Fruit fly (Drosophila melanogaster): ENCODE data around the gene CG43779.
A peak's percentile ranks its signal among the peaks of the same experiment; 100 is the strongest.

CG43779 gene

DNA sequence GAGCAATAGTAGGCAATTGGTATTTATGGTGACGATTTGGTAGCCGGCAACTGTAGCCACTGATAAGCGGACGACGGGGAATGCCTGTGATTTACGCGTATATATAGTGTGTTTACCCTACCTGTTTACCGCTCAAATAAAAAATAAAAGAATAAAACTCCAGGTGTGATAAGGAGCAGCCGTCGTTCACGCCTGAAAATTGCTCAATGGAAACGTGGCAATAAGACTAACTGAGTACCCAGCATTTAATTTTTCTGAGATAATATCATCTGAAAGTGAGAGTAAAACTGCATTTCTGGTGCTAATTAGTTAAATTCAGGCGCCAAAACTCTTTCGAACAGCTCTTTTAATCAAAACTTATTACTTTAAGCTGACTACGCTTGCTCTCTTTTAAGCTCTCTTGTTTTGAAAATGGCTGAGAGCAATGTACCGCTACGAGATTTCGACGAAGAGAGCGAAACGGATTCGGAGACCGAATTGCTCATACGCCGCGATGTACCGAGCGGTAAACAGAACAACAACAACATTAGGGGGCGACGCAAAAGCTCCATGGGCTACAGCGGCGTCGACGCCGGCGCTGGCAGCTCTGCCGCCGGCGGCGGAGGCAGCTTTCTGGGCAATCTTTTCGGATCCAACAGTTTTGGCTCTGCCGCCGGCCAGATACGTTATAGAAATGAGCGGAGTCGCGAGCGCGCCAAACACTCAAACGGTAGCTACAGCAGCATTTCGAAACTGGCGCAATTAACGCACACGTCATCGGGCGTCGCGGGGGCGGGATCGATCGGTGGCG lies 16.1 kb downstream of the CG43779 start:
- peak; percentile 93 for TF ChIP-seq noc (tag; optimal IDR thresholded peaks at IDR 0.05)

DNA sequence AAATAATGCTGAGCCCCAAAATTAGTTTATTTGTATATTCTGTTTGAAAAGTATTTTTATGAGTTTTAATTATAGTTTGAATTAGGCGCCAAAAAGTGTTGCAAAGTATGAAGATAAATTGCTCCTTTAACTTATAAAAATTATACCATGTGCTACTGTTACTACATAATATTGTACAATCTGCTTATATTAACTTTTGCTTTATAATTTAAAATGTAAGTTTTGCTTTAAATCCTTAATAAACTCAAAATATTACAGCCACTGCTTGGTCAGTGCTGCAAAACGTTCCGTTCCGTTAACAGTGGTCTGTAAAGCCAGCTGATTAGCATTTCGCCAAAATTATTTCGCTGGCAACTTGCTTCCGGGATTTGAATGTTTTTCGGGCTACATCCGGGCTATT lies 16.9 kb downstream of the CG43779 start, which contains the start of gene CG31729:
Gene CG31729 (plus strand): TSS at position 309 of the 400 bp plus-strand sequence.
- TF ChIP-seq noc (tag; optimal IDR thresholded peaks at IDR 0.05), result no peak

DNA sequence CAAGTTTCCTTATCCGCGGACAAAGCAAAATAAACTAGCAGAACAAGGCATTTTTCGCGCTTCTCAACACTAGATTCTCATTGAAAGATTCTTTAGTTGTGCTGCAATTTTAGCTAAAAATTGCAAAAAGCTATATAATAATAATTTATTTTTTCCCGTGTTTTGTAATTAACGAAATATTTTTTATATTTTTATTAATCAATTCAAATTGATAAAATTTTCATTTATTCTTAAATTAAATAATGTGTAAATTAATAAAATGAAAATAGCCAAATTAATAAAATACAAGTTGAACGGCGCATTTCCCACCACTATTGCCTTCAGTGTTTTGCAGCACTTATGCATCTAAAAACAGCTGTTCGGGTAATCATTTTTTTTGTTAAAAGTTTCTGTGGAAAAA lies 20.1 kb downstream of the CG43779 start, which contains the start of the genes Drep4 and Uvrag:
Gene Drep4 (minus strand): TSS at position 7 of the 400 bp plus-strand sequence.
Gene Uvrag (plus strand): TSS at position 322 of the 400 bp plus-strand sequence.
- no peak for TF ChIP-seq noc (tag; optimal IDR thresholded peaks at IDR 0.05)

DNA sequence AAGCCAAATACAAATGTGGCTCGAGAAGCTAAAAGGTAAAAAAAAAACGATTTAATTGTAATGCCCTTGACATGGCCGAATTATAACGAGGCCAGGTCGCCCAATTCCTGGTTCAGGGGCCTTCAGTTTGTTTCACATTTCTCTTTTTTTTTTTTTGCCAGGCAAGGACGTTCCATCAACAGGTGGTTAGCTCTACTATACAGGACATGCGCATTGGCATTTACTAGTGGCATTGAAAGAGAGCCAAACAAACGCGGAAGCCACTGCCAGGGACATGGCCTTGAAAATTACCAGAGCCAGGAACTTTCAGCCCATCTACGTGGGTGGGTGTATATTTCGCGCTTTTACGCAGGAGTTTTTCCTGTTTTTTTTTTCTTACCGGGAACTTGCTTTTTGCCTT lies 20.8 kb downstream of the CG43779 start:
- no peak for TF ChIP-seq noc (tag; optimal IDR thresholded peaks at IDR 0.05)

DNA sequence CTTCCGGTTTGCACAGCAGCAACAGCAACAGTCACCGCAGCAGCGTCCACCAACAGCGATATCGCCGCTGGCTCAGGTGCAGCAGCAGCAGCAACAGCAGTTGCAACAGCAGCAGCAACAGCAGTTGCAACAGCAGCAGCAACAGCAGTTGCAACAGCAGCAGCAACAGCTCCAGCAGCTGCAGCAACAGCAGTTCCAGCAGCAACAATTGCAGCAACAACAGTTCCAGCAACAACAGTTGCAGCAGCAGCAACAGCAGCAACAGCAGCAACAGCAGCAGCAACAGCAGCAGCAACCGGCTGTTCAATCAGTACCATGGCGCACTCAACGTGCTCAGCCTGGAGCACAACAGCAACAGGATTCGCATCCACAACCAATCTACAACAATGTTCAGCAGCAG lies 34.0 kb downstream of the CG43779 start:
- TF ChIP-seq noc (tag; optimal IDR thresholded peaks at IDR 0.05), result no peak

DNA sequence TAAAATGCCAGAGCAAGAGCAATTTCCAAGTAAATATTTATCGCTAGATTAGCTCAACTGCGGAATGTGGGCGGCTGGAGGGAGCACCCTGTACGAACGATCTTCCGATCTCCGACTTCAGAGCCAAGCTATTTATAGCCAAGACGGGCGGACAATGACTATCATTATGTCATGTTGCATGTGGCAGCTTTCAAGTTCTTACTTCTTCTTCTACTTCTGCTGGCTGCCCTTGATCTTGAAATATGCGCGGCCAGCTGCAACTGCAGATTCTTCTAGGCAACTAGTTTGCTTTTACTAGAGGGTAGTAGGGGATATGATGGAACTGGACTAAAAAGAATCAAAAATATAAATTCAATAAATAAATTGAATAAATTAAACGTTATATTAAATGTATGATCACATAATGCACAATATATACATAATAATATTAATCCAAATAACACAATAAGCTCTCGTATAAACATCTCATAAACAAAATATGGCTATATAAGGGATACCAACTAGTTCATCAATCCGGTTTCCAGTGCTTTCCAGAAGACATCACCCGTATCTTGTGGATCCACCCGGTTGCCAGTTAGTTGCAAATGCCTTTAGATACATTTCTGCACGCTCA lies 38.4 kb downstream of the CG43779 start:
- TF ChIP-seq noc (tag; optimal IDR thresholded peaks at IDR 0.05), result no peak

DNA sequence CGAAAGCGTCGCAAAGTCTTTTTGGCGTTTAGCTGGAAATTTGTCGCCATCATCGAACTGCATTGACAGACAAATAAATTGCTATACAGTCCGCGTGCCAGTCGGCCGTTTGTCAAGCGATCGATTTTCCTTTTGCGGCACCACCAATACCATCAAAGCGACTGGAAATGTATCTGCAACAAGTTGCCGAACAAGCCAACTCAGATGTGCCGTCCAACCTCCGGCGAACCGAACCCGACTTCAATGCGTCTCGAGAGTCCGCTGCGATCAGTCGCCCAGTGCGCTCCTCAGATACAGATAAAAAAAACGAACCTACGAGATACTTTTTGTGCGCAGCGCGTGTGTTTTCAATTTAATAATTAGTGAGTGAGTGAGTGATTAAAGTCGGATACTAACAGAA lies 39.9 kb downstream of the CG43779 start:
- TF ChIP-seq noc (tag; optimal IDR thresholded peaks at IDR 0.05), result no peak

DNA sequence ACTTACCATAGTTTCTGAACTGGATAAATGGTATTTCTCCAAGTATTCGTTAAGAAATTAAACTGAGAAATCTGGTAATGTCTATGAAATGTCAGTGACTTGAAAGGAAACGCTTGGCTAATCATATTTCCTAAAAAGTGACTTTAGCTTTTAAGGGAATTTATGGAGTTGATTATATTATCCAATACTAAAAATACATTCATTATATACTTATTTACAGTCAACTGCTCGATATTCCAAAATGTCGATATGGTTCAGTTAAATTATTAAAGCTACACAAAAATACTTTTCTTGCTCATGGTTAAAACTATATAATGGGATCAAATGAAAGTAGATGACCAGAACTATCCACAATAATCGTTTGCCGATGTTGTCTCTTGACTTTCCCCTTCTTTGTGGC lies 40.8 kb downstream of the CG43779 start, which contains the start of gene CG31848:
Gene CG31848 (minus strand): TSS at position 101 of the 400 bp plus-strand sequence.
- TF ChIP-seq noc (tag; optimal IDR thresholded peaks at IDR 0.05), result no peak

DNA sequence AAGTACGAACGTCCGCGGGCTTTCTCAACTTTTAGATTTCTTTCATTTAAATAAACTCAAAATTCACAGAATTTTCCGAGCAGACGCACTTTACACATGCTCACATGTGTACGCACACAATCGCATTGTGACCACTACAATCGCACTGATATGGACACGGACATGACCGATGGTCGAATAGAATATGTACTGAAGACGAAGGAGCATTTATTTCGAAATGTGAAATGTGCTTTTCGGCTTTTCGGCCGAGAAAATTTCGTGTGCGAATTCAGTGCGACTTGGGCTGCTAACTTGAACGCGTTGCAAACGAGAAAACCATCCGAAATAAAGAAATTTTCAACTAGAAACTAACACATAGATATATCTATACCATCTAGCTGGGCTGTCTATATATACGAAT lies 45.8 kb downstream of the CG43779 start, which contains the start of gene CG44085:
Gene CG44085 (plus strand): TSS at position 269 of the 400 bp plus-strand sequence.
- no peak for TF ChIP-seq noc (tag; optimal IDR thresholded peaks at IDR 0.05)

DNA sequence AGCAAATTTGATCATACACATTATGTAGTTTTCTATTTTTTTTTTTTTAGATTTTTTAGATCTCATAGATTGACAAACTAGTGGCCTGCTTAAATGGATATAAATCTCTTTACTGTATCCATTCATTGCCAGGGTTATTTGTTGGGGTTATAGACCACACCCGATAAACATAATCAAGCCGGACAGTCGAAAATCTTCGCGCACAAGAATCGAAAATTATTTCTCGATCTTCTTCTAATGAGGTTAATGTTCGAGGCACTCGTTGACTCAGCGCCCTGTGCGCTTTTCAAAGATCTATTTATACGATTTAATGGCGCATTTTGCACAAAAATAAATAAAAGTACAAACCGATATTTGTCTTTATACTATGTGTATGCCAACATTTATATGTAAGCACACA lies 46.9 kb downstream of the CG43779 start, which contains the start of gene CG31730:
Gene CG31730 (minus strand): TSS at position 101 of the 400 bp plus-strand sequence.
- no peak for TF ChIP-seq noc (tag; optimal IDR thresholded peaks at IDR 0.05)

DNA sequence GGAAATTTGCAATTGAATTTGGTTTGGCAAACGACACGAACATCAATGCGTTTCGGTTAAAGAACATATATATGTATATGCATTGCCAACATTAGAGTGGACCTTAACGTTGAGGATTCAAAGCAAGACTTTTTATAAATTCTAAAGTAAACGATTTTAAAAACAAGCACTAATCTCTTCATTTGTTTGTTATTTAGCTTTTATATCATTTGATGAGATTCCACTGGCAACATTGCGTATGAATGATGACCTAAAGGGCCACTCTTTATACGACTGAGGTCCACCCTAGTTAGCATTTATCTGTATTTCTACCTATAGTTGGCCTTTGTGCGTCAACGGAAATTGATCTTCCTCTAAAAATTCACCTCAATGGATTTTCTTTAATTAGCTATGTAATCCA lies 47.9 kb downstream of the CG43779 start:
- TF ChIP-seq noc (tag; optimal IDR thresholded peaks at IDR 0.05), result no peak

DNA sequence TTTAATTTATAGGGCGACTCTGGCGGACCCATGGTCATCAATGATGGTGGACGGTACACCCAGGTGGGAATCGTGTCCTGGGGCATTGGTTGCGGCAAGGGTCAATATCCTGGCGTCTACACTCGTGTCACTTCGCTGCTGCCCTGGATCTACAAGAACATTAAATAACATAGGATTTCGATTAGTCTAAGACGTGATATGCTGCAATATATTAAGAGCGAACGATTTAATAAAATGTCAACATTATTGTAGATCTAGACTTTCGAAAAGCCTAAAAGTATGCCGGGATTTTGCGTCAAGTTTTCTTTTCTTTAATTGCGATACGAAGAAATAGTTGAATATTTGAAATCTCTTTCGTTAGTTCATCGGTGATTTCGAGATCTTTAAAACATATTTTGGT lies 49.4 kb downstream of the CG43779 start, which contains the start of gene Naa20B:
Gene Naa20B (plus strand): TSS at position 301 of the 400 bp plus-strand sequence.
- no peak for TF ChIP-seq noc (tag; optimal IDR thresholded peaks at IDR 0.05)

Data from whole organism, larva.